Fruit fly (Drosophila melanogaster): Measurements from ENCODE around the gene CG6999.

Gene CG6999

dm6 chrX:9042457-9043045, 45.6 kb upstream of the CG6999 start (continued):
- TF ChIP-seq CG18599 (GFP tag; optimal IDR thresholded peaks at IDR 0.05): peak; percentile 16
- peak; percentile 40; the same call in 1 of the 2 replicates for TF ChIP-seq Scr (GFP tag; IDR thresholded peaks at IDR 0.05; ENCODE audit: partially characterized antibody)
- TF ChIP-seq CG11560 (tag; IDR thresholded peaks at IDR 0.05): no peak
- no peak for TF ChIP-seq Usf (GFP tag; optimal IDR thresholded peaks at IDR 0.05)
- 0 out of 2 replicates have a peak, but pooled peaks have one; percentile 5 for TF ChIP-seq ttk (GFP tag; IDR thresholded peaks at IDR 0.05)
- TF ChIP-seq Mad (GFP tag; optimal IDR thresholded peaks at IDR 0.05): no peak
- TF ChIP-seq CG15696 (tag; optimal IDR thresholded peaks at IDR 0.05): no peak
- peak; percentile 9 for TF ChIP-seq CG17385 (GFP tag; optimal IDR thresholded peaks at IDR 0.05)
- peak; percentile 48 for TF ChIP-seq bab2 (GFP tag; optimal IDR thresholded peaks at IDR 0.05)
- peak; percentile 86 for TF ChIP-seq Jarid2 (GFP tag; optimal IDR thresholded peaks at IDR 0.05)
- no peak for TF ChIP-seq CG3281 (GFP tag; optimal IDR thresholded peaks at IDR 0.05)
- TF ChIP-seq Doc3 (GFP tag; IDR thresholded peaks at IDR 0.05; ENCODE audit: partially characterized antibody): no peak
- peak; percentile 28 for TF ChIP-seq Kr (GFP tag; optimal IDR thresholded peaks at IDR 0.05)
- no peak for TF ChIP-seq H2.0 (GFP tag; IDR thresholded peaks at IDR 0.05)
- no peak for TF ChIP-seq CG2202 (tag; optimal IDR thresholded peaks at IDR 0.05)
- TF ChIP-seq Rfx (GFP tag; IDR thresholded peaks at IDR 0.05): peak; percentile 7; the same call in 1 of the 2 replicates
- peak in 1 of 2 experiments; percentile 61 for TF ChIP-seq eve (GFP tag; optimal IDR thresholded peaks at IDR 0.05)
- peak; percentile 88 for TF ChIP-seq Ets65A (GFP tag)
- no peak; the same call in 2 of the 3 replicates for TF ChIP-seq CG14050 (GFP tag; IDR thresholded peaks at IDR 0.05)
- no peak for TF ChIP-seq CG4282 (GFP tag; optimal IDR thresholded peaks at IDR 0.05)
- no peak for TF ChIP-seq CG31388 (GFP tag; optimal IDR thresholded peaks at IDR 0.05)
- no peak for TF ChIP-seq jumu (GFP tag; optimal IDR thresholded peaks at IDR 0.05)
- TF ChIP-seq CG2712 (tag; optimal IDR thresholded peaks at IDR 0.05): peak; percentile 23
- peak; percentile 32; the same call in 1 of the 2 replicates for TF ChIP-seq tna (GFP tag; IDR thresholded peaks at IDR 0.05; ENCODE audit: partially characterized antibody)
- TF ChIP-seq otp (GFP tag; IDR thresholded peaks at IDR 0.05): no peak
- peak; percentile 31; the same call in 1 of the 3 replicates for TF ChIP-seq H15 (GFP tag; IDR thresholded peaks at IDR 0.05)
- no peak for TF ChIP-seq CG10274 (GFP tag; optimal IDR thresholded peaks at IDR 0.05)
- TF ChIP-seq CoRest (tag; optimal IDR thresholded peaks at IDR 0.05): peak; percentile 15
- no peak for TF ChIP-seq CG10209 (GFP tag; optimal IDR thresholded peaks at IDR 0.05)
- no peak for TF ChIP-seq salm (tag; optimal IDR thresholded peaks at IDR 0.05)
- TF ChIP-seq Xbp1 (GFP tag; optimal IDR thresholded peaks at IDR 0.05): peak; percentile 5

- TF ChIP-seq ATbp (GFP tag; optimal IDR thresholded peaks at IDR 0.05) (no peak), sr (GFP tag; IDR thresholded peaks at IDR 0.05) (no peak), CG15073 (GFP tag; optimal IDR thresholded peaks at IDR 0.05) (no peak), CG3847 (GFP tag; IDR thresholded peaks at IDR 0.05) (no peak), Hmr (GFP tag; optimal IDR thresholded peaks at IDR 0.05) (no peak), Trl (optimal IDR thresholded peaks at IDR 0.05) (no peak), Trl (GFP tag; optimal IDR thresholded peaks at IDR 0.05) (no peak), HLH4C (GFP tag; IDR thresholded peaks at IDR 0.05; ENCODE audit: partially characterized antibody) (no peak), sqz (GFP tag; optimal IDR thresholded peaks at IDR 0.05) (peak; percentile 43), abd-A (tag; optimal IDR thresholded peaks at IDR 0.05) (peak; percentile 15), Dip2 (GFP tag; IDR thresholded peaks at IDR 0.05) (no peak), stwl (tag; optimal IDR thresholded peaks at IDR 0.05) (no peak), H15 (GFP tag; IDR thresholded peaks at IDR 0.05) (no peak), CrebB (tag; optimal IDR thresholded peaks at IDR 0.05) (no peak), Drgx (GFP tag; IDR thresholded peaks at IDR 0.05) (peak; percentile 59), kni (GFP tag; optimal IDR thresholded peaks at IDR 0.05) (peak; percentile 7), CG11456 (GFP tag; IDR thresholded peaks at IDR 0.05) (0 out of 3 replicates have a peak, but pooled peaks have one; percentile 33), CG3281 (GFP tag; optimal IDR thresholded peaks at IDR 0.05) (no peak), CG7745 (tag; optimal IDR thresholded peaks at IDR 0.05) (no peak), pros (GFP tag; optimal IDR thresholded peaks at IDR 0.05) (peak; percentile 28)
Measured at dm6 chrX:9043711-9044505, 44.3 kb upstream of the CG6999 start.

Measured in whole organism, embryonic.